Worm (Caenorhabditis elegans): ENCODE data around the gene bas-1.
A peak's percentile ranks its signal among the peaks of the same experiment; 100 is the strongest.

Gene bas-1

DNA sequence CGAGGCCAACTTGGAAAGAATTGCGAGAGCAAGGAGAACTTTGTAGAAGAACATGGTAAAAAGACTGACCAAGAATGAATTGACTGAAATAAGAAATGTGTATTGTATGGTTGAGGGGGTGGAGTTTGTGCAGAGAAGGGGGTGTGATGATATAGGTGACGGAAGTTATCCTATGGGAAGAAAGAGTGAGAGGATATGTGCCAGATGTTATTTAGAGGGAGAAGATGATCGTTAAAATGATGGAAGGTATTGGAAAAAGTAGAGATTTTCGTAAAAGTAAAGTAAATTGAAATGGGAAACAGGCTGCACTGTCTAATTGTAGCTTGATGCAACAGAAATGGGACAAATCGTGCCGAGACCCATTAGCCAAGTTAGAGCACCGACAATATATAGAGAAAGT is 44.9 kb downstream of the bas-1 start, which contains the start of gene sdz-21:
sdz-21 (minus strand) TSS at position 101 of the 400 bp plus-strand sequence.
- TF ChIP-seq nhr-2 (tag; optimal IDR thresholded peaks at IDR 0.05) (no peak), zip-8 (tag; optimal IDR thresholded peaks at IDR 0.05) (no peak), lin-13 (tag; optimal IDR thresholded peaks at IDR 0.05) (no peak), lsy-2 (tag; optimal IDR thresholded peaks at IDR 0.05) (no peak)

DNA sequence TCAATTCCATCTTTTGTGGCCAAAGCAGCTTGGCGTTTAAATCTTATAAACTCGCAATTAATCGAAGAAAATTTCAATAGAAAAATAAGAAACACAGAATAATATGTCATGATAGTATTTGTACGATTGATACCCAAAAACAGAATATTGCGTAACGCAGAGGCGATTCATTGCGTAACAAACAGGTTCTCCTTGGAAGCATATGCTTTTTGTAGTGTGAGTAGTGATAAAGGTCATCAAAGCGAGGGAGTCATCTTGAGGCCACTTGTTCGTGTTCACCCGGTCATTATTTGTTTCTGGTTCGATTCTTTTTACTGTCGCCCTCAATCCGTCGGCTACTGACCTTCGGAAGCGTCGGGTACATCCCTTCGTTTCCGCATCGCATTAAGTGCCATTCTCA is 48.9 kb downstream of the bas-1 start, which contains the start of gene F54E7.6:
F54E7.6 (minus strand) TSS at position 110 of the 400 bp plus-strand sequence.
- peak; percentile 99 for TF ChIP-seq zip-8 (tag; optimal IDR thresholded peaks at IDR 0.05)
- TF ChIP-seq ham-2 (GFP tag; optimal IDR thresholded peaks at IDR 0.05): peak; percentile 42
- TF ChIP-seq mep-1 (tag; optimal IDR thresholded peaks at IDR 0.05): no peak

DNA sequence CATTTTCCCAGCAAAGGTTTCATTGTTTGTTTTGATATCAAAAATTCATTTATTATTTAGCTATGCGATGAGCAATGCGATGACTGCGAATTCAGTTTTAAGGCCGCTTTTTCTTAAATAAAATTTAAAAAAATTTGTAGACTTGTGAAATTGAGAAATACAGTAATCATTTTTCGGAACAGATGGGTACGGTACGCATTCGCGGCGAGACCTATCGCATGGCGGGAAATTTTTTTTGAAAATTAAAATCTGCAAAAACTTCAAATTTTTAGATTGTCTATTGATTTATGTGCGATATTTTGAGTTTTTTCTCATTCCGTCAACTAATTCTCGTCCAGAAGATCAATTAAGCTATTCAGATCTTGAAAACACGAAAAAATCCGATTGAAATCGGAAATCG is 51.4 kb downstream of the bas-1 start:
- TF ChIP-seq ceh-43 (GFP tag; optimal IDR thresholded peaks at IDR 0.05): no peak
- TF ChIP-seq lin-32 (GFP tag; optimal IDR thresholded peaks at IDR 0.05): no peak
- TF ChIP-seq pha-4 (tag; optimal IDR thresholded peaks at IDR 0.05): no peak
- TF ChIP-seq ham-2 (GFP tag; optimal IDR thresholded peaks at IDR 0.05): no peak
- no peak for TF ChIP-seq ceh-39 (tag; optimal IDR thresholded peaks at IDR 0.05)
- no peak for TF ChIP-seq nhr-28 (tag; optimal IDR thresholded peaks at IDR 0.05)
- no peak for TF ChIP-seq drap-1 (GFP tag; optimal IDR thresholded peaks at IDR 0.05)
- TF ChIP-seq sem-2 (GFP tag; optimal IDR thresholded peaks at IDR 0.05): no peak
- no peak for TF ChIP-seq M03D4.4 (tag; optimal IDR thresholded peaks at IDR 0.05)
- TF ChIP-seq unc-62 (GFP tag; optimal IDR thresholded peaks at IDR 0.05): no peak
- no peak for TF ChIP-seq mls-2 (tag; optimal IDR thresholded peaks at IDR 0.05)
- no peak for TF ChIP-seq lsy-2 (tag; optimal IDR thresholded peaks at IDR 0.05)
- TF ChIP-seq ztf-11 (tag; optimal IDR thresholded peaks at IDR 0.05): no peak
- no peak for TF ChIP-seq snpc-4 (tag; optimal IDR thresholded peaks at IDR 0.05)
- no peak for TF ChIP-seq mep-1 (tag; optimal IDR thresholded peaks at IDR 0.05)
- no peak for TF ChIP-seq elt-3 (tag; optimal IDR thresholded peaks at IDR 0.05)
- no peak for TF ChIP-seq ceh-83 (GFP tag; optimal IDR thresholded peaks at IDR 0.05)
- TF ChIP-seq nhr-76 (tag; optimal IDR thresholded peaks at IDR 0.05): no peak
- no peak for TF ChIP-seq sptf-1 (tag; optimal IDR thresholded peaks at IDR 0.05)
- no peak for TF ChIP-seq nhr-237 (tag; optimal IDR thresholded peaks at IDR 0.05)

DNA sequence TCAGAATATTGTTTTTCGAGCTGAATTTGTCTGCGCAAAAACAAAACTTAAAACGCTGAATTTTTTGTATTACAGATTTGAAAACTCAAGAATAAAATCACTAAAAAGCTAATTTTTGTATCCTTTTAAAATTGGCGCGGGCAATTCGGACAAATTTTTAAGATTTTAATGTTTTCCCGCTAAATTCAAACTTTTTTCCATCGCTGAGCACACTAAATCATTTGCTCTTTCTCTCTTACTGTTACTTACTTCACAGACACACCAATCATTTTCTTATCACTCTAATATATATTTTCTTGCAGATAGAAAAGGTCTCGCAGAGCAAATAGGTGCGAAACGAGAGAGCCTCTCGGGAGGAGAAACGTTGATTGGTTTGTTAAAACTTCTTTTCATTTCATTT is 51.9 kb downstream of the bas-1 start, which contains the start of gene par-3:
par-3 (plus strand) TSS at position 301 of the 400 bp plus-strand sequence.
- no peak for TF ChIP-seq nhr-237 (tag; optimal IDR thresholded peaks at IDR 0.05)
- no peak for TF ChIP-seq elt-1 (tag; optimal IDR thresholded peaks at IDR 0.05; ENCODE audit: borderline replicate concordance, insufficient read depth)
- no peak for TF ChIP-seq blmp-1 (tag; optimal IDR thresholded peaks at IDR 0.05)
- TF ChIP-seq unc-62 (GFP tag; optimal IDR thresholded peaks at IDR 0.05): no peak
- no peak for TF ChIP-seq hlh-1 (tag; optimal IDR thresholded peaks at IDR 0.05)
- TF ChIP-seq mab-5 (tag; optimal IDR thresholded peaks at IDR 0.05): no peak
- no peak for TF ChIP-seq ztf-11 (tag; optimal IDR thresholded peaks at IDR 0.05)
- no peak for TF ChIP-seq mep-1 (tag; optimal IDR thresholded peaks at IDR 0.05)
- TF ChIP-seq drap-1 (GFP tag; optimal IDR thresholded peaks at IDR 0.05): no peak
- no peak for TF ChIP-seq ham-2 (GFP tag; optimal IDR thresholded peaks at IDR 0.05)
- no peak for TF ChIP-seq sem-2 (GFP tag; optimal IDR thresholded peaks at IDR 0.05)
